Fruit fly (Drosophila melanogaster) whole organism, prepupa: ENCODE results near the gene Twdlalpha.

Source experiments
- CG10669 ChIP-seq: fragments of 200-800 bp; sonication (Bioruptor generic); optimal IDR thresholded peaks from 3 replicates; lab custom pipeline; 2018; ENCODE audit warnings: missing biosample characterization, mild to moderate bottlenecking, missing genetic modification characterization, moderate library complexity
- CG15336 ChIP-seq: fragments of 200-800 bp; sonication (Bioruptor generic); IDR thresholded peaks from 2 replicates; pipeline ENCODE4 v1.3.6; 2022; ENCODE audit warnings: missing biosample characterization, missing genetic modification characterization
- CG1621 ChIP-seq: fragments of 200-800 bp; sonication (Bioruptor generic); optimal IDR thresholded peaks from 3 replicates; lab custom pipeline; 2018; ENCODE audit warnings: missing biosample characterization, mild to moderate bottlenecking, missing genetic modification characterization
- CG16779 ChIP-seq: fragments of 200-800 bp; sonication (Bioruptor generic); optimal IDR thresholded peaks from 3 replicates; lab custom pipeline; 2017; ENCODE audit warnings: missing biosample characterization, mild to moderate bottlenecking, missing genetic modification characterization
- CG32006 ChIP-seq: fragments of 200-800 bp; sonication (Bioruptor generic); optimal IDR thresholded peaks from 3 replicates; lab custom pipeline; 2017; ENCODE audit warnings: missing biosample characterization, mild to moderate bottlenecking, missing genetic modification characterization
- CG34406 ChIP-seq: fragments of 200-800 bp; sonication (Bioruptor generic); optimal IDR thresholded peaks from 3 replicates; lab custom pipeline; 2016; ENCODE audit warnings: missing biosample characterization, missing genetic modification characterization
- CG3919 ChIP-seq: fragments of 200-800 bp; sonication (Bioruptor generic); optimal IDR thresholded peaks from 3 replicates; lab custom pipeline; 2016; ENCODE audit warnings: missing biosample characterization, missing genetic modification characterization
- CG4318 ChIP-seq: fragments of 200-800 bp; sonication (Bioruptor generic); optimal IDR thresholded peaks from 3 replicates; lab custom pipeline; 2017; ENCODE audit warnings: missing biosample characterization, mild to moderate bottlenecking, missing genetic modification characterization
- CG6792 ChIP-seq: fragments of 200-800 bp; sonication (Bioruptor generic); optimal IDR thresholded peaks from 3 replicates; lab custom pipeline; 2016; ENCODE audit warnings: missing biosample characterization, missing genetic modification characterization
- Eip75B ChIP-seq: fragments of 200-800 bp; sonication (Bioruptor generic); optimal IDR thresholded peaks from 3 replicates; lab custom pipeline; 2016; ENCODE audit warnings: missing biosample characterization, missing genetic modification characterization
- Eip78C ChIP-seq: fragments of 200-800 bp; sonication (Bioruptor generic); peaks from one replicate; lab custom pipeline; 2016; ENCODE audit warnings: missing biosample characterization, missing genetic modification characterization
- Eip93F ChIP-seq: fragments of 200-800 bp; sonication (Bioruptor generic); optimal IDR thresholded peaks from 2 replicates; lab custom pipeline; 2016; ENCODE audit warnings: missing biosample characterization, mild to moderate bottlenecking, missing genetic modification characterization
- Ets96B ChIP-seq: fragments of 200-800 bp; optimal IDR thresholded peaks from 2 replicates; lab custom pipeline; 2019; ENCODE audit warnings: missing biosample characterization, mild to moderate bottlenecking, missing genetic modification characterization, moderate library complexity
- Hr4 ChIP-seq: fragments of 200-800 bp; sonication (Bioruptor generic); optimal IDR thresholded peaks from 3 replicates; lab custom pipeline; 2016; ENCODE audit warnings: missing biosample characterization, missing genetic modification characterization
- Lpt ChIP-seq: fragments of 200-800 bp; sonication (Bioruptor generic); optimal IDR thresholded peaks from 3 replicates; lab custom pipeline; 2016; ENCODE audit warnings: missing biosample characterization, missing genetic modification characterization
- OdsH ChIP-seq: fragments of 200-800 bp; sonication (Bioruptor generic); optimal IDR thresholded peaks from 3 replicates; lab custom pipeline; 2016; ENCODE audit warnings: missing biosample characterization, missing genetic modification characterization
- Sox14 ChIP-seq: fragments of 200-800 bp; sonication (Bioruptor generic); optimal IDR thresholded peaks from 3 replicates; lab custom pipeline; 2016; ENCODE audit warnings: missing biosample characterization, missing genetic modification characterization
- Sox15 ChIP-seq: fragments of 200-800 bp; sonication (Bioruptor generic); optimal IDR thresholded peaks from 3 replicates; lab custom pipeline; 2016; ENCODE audit warnings: missing biosample characterization, missing genetic modification characterization
- achi ChIP-seq: fragments of 200-800 bp; sonication (Bioruptor generic); optimal IDR thresholded peaks from 3 replicates; lab custom pipeline; 2016; ENCODE audit warnings: missing biosample characterization, missing genetic modification characterization
- acj6 ChIP-seq: fragments of 200-800 bp; sonication (Bioruptor generic); optimal IDR thresholded peaks from 3 replicates; lab custom pipeline; 2016; ENCODE audit warnings: missing biosample characterization, missing genetic modification characterization
- eg ChIP-seq: fragments of 200-800 bp; sonication (Bioruptor generic); IDR thresholded peaks from 3 replicates; pipeline ENCODE4 v1.3.6; 2022; ENCODE audit warnings: missing biosample characterization, missing genetic modification characterization
- fd59A ChIP-seq: fragments of 200-800 bp; sonication (Bioruptor generic); optimal IDR thresholded peaks from 2 replicates; lab custom pipeline; 2017; ENCODE audit warnings: missing biosample characterization, mild to moderate bottlenecking, missing genetic modification characterization, missing genetic modification reagents
- fkh ChIP-seq: fragments of 200-800 bp; sonication (Bioruptor generic); optimal IDR thresholded peaks from 3 replicates; lab custom pipeline; 2017; ENCODE audit warnings: missing biosample characterization, mild to moderate bottlenecking, missing genetic modification characterization, moderate library complexity
- net ChIP-seq: fragments of 200-800 bp; sonication (Bioruptor generic); optimal IDR thresholded peaks from 3 replicates; lab custom pipeline; 2016; ENCODE audit warnings: missing biosample characterization, missing genetic modification characterization
- salr ChIP-seq, 2 experiments: fragments of 200-800 bp; sonication (Bioruptor generic); optimal IDR thresholded peaks; 3 replicates each; lab custom pipeline; 2016 to 2018; ENCODE audit warnings: missing biosample characterization in 2 of 2, missing genetic modification characterization in 2 of 2, mild to moderate bottlenecking in 1 of 2
- ss ChIP-seq, 2 experiments: fragments of 200-800 bp; sonication (Bioruptor generic); optimal IDR thresholded peaks; 2 replicates in 1 of 2; 3 replicates in 1 of 2; lab custom pipeline; 2017 to 2018; ENCODE audit warnings: mild to moderate bottlenecking in 2 of 2, missing biosample characterization in 2 of 2, missing genetic modification characterization in 2 of 2, moderate library complexity in 1 of 2
- svp ChIP-seq: fragments of 200-800 bp; sonication (Bioruptor generic); peaks from one replicate; lab custom pipeline; 2016; ENCODE audit warnings: missing biosample characterization, missing genetic modification characterization

The Twdlalpha gene

DNA sequence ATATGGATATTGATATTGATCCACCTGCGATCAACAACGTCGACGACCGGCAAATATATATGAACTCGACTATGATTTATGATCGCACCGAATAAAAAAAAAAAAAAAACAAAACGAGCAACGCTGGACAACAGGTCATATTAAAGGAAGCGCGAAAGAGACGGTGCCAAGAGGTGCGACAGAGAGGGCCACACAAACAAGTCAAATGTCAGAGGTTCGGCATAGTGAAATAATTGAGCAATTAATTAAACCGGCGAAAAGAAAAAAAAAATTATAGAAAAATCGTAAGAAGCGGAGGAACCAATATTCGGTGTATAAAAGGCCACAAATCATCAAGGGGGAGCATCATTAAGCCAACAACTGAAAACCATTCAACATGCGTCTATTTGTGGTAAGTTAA, at the start of gene Twdlalpha:
Twdlalpha (plus strand) TSS at position 301 of the 400 bp plus-strand sequence.
- TF ChIP-seq CG10669 (GFP tag; lab: Kevin White, UChicago) (no peak), Sox15 (GFP tag; lab: Kevin White, UChicago) (no peak)

DNA sequence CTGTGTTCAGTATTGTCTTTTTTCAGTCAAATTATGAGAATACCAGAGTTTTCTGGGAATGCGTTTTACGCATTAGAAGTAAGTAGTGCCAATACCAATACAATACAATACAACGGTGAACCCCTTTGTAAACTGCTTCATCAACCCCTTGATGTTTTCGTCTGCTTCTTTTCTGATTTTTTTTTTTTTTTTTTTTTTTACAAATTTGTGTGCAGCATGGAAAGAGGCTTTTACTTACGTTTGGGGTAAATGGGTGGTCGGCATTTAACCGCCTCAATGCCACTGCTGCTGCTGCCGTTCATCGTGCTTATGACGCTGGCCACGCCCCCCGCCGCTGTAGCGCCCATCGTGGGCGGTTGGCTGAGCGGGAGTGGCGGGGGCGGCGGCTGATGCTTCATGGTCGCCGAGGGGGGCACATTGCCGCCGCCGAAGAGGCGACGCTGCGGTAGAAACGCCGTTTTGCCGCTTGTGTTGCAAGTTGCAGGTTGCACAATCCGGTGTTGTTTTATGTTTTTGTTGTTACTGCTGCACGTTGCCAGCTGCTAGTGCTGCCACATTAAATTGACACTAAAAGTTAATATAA, 48.8 kb upstream of the Twdlalpha start:
- no peak for TF ChIP-seq Sox14 (GFP tag; lab: Kevin White, UChicago)
- no peak for TF ChIP-seq salr (GFP tag; optimal IDR thresholded peaks at IDR 0.05; lab: Kevin White, UChicago)
- no peak for TF ChIP-seq Ets96B (tag; lab: Kevin White, UChicago)

DNA sequence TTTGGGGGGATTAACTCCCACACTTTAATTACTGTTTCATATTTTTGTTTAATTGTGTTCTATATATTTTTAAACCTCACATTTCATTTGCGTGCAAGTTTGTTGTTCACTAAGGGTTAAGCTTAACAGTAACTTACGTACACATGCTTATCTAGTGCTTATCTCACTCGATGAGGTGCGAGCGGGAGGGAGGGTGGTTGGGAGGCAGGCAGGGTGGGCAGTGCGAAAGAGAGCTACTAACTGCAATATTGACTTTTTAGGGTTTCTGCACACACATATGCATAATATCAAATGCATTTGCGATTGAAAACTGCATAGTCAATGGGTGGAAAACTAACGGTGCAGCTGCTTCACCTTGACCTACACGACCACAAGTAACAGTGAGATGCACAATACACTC, 48.2 kb upstream of the Twdlalpha start:
- no peak for TF ChIP-seq OdsH (GFP tag; lab: Kevin White, UChicago)
- peak; percentile 36 for TF ChIP-seq svp
- no peak for TF ChIP-seq net (GFP tag; lab: Kevin White, UChicago)
- TF ChIP-seq Lpt (GFP tag; lab: Kevin White, UChicago): peak; percentile 4
- peak; percentile 53 for TF ChIP-seq Eip78C (GFP tag; lab: Kevin White, UChicago)
- no peak for TF ChIP-seq Eip93F (GFP tag; lab: Kevin White, UChicago)
- TF ChIP-seq fkh (GFP tag; lab: Kevin White, UChicago): peak; percentile 5
- no peak for TF ChIP-seq CG3919
- TF ChIP-seq eg (GFP tag; lab: Robert Waterston, UW): peak; percentile 31; the same call in 1 of the 3 replicates
- TF ChIP-seq achi (GFP tag; lab: Kevin White, UChicago): peak; percentile 19
- TF ChIP-seq, all 60 proteins: peak for 6

DNA sequence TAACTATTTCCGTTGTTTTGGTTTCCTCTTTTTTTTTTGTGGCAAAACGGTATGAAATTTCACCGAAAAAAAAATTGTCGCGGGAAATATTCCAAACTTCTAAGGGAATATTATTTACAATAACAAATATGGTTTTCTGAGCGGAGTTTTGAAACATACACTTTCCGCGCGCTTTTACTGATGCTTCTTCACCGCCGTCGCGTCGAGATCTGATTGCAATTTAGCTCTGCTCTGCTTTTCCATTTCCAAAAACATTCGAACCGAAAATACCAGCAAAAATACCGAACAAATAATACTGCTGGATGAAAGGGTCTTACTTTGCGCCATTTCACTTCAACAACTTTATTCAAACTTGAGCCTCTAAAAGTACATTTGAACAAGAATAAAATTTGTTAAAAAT, 47.7 kb upstream of the Twdlalpha start, which contains the start of gene Septin4:
Septin4 (minus strand) TSS at position 215 of the 400 bp plus-strand sequence.
- no peak for TF ChIP-seq fd59A (GFP tag; lab: Kevin White, UChicago)
- TF ChIP-seq Ets96B (tag; lab: Kevin White, UChicago): no peak
- no peak for TF ChIP-seq CG1621 (tag; lab: Kevin White, UChicago)
- TF ChIP-seq ss (GFP tag; optimal IDR thresholded peaks at IDR 0.05; lab: Kevin White, UChicago): no peak
- no peak for TF ChIP-seq CG34406 (GFP tag; lab: Kevin White, UChicago)
- no peak for TF ChIP-seq Sox14 (GFP tag; lab: Kevin White, UChicago)
- TF ChIP-seq Eip78C (GFP tag; lab: Kevin White, UChicago): peak; percentile 82
- TF ChIP-seq acj6: no peak

DNA sequence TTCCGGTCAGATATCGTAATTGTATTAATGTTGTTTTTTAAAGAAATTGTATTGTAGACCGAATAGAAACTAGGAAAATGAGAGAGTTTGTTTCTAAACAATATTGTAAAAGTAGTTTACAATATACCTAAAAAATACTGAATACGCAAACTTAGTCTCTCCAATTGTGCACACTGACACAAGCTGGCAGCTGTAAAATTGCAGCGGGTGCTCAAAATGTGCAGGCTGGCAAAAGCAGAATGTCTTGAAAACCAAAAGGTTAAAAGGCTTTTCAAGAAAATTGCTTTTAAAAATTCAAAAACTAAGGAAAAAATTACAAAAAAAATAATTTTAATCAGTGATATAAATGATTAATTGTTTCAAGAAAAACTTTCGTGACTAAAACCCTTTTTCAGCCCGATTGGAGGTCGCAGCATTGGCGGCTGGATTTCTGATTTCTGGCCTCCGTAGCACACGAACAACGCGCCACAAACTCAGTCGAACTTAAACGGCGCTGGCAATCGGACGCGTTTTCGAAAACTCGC, 46.9 kb upstream of the Twdlalpha start, which contains the start of gene CG4678:
CG4678 (plus strand) TSS at position 474 of the 524 bp plus-strand sequence.
- peak; percentile 72 for TF ChIP-seq svp
- no peak for TF ChIP-seq CG6792 (GFP tag; lab: Kevin White, UChicago)

DNA sequence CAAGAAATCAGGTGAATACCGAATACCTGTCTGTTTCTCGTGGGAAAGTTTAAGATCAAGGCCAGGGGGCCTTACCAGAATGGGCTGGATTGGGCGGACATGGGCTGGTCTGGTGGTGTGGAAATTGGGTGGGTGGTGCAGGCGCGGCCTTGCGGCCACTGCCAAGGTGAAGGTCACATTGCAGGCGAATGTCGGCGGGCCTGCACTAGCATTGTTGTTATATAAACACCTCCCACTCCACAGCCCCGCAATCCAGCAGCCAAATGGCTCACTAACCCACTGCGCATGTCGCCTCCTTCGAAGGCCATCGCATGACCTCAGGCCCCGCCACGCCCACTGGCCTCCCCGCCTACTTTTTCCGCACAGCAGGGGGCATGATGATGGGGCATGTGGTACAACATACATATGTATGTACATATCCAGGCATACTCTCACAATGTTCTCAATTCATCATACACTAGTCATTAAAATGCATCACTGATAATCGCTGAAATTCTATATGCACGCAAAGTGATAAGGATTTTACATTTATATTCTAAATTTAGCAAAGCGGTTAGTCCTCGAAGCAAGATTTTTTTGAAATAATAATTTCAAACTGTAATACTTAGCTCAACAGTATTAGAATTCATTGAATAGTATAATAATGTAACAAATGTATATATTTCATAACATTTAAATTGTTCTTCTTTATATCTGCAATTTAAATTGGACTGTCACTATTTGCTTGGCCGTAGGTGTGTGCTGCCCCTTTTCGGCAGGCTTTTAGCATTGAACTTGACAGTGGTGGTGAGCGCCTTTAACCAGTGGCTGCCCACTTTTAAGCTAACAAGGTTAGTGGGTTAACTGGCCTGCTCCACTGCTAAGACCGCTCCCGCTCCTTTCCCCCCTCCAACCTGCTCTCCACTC, 45.8 kb upstream of the Twdlalpha start:
- TF ChIP-seq svp (peak; percentile 33), Hr4 (GFP tag; lab: Kevin White, UChicago) (peak; percentile 13), CG15336 (GFP tag; lab: Robert Waterston, UW) (peak; percentile 18; the same call in 1 of the 2 replicates), Eip75B (GFP tag; lab: Kevin White, UChicago) (peak; percentile 5), CG16779 (tag; lab: Kevin White, UChicago) (no peak), CG32006 (GFP tag; lab: Kevin White, UChicago) (peak; percentile 69), Lpt (GFP tag; lab: Kevin White, UChicago) (no peak), Ets96B (tag; lab: Kevin White, UChicago) (no peak), Eip78C (GFP tag; lab: Kevin White, UChicago) (peak; percentile 66), OdsH (GFP tag; lab: Kevin White, UChicago) (peak; percentile 4), CG4318 (GFP tag; lab: Kevin White, UChicago) (peak; percentile 8)
